Worm (Caenorhabditis elegans) whole organism, L3 larva: ENCODE results near the gene srxa-7.

Experiments
- aly-2 ChIP-seq: fragments of 150-350 bp; optimal IDR thresholded peaks from 2 replicates; lab custom pipeline; 2014; ENCODE audit warnings: missing biosample characterization, missing genetic modification characterization
- ceh-28 ChIP-seq: fragments of 150-350 bp; optimal IDR thresholded peaks from 2 replicates; lab custom pipeline; 2014; ENCODE audit warnings: missing biosample characterization, missing genetic modification reagents, missing genetic modification characterization
- ceh-82 ChIP-seq: fragments of 150-350 bp; optimal IDR thresholded peaks from 2 replicates; lab custom pipeline; 2014; ENCODE audit warnings: missing biosample characterization, missing genetic modification characterization
- ceh-9 ChIP-seq: sonication (generic microtip); optimal IDR thresholded peaks from 2 replicates; lab custom pipeline; 2018; ENCODE audit warnings: missing biosample characterization, missing genetic modification characterization
- daf-12 ChIP-seq: fragments of 150-350 bp; optimal IDR thresholded peaks from 2 replicates; lab custom pipeline; 2014; ENCODE audit warnings: missing biosample characterization, missing genetic modification reagents, missing genetic modification characterization
- egl-5 ChIP-seq: fragments of 150-350 bp; optimal IDR thresholded peaks from 2 replicates; lab custom pipeline; 2017; ENCODE audit warnings: missing biosample characterization, missing genetic modification reagents, missing genetic modification characterization, inconsistent platforms
- elt-1 ChIP-seq: fragments of 150-350 bp; optimal IDR thresholded peaks from 2 replicates; lab custom pipeline; 2014; ENCODE audit warnings: missing biosample characterization, missing genetic modification characterization
- elt-2 ChIP-seq: sonication (generic microtip); optimal IDR thresholded peaks from 2 replicates; lab custom pipeline; 2016; ENCODE audit warnings: missing genetic modification reagents, mild to moderate bottlenecking, missing genetic modification characterization, missing compliant biosample characterization
- fkh-10 ChIP-seq: sonication (generic microtip); optimal IDR thresholded peaks from 2 replicates; lab custom pipeline; 2017; ENCODE audit warnings: missing biosample characterization, missing genetic modification reagents, missing genetic modification characterization
- fkh-2 ChIP-seq: fragments of 150-350 bp; optimal IDR thresholded peaks from 2 replicates; lab custom pipeline; 2014; ENCODE audit warnings: missing biosample characterization, missing genetic modification reagents, missing genetic modification characterization
- fos-1 ChIP-seq: fragments of 150-350 bp; optimal IDR thresholded peaks from 2 replicates; lab custom pipeline; 2014; ENCODE audit warnings: missing biosample characterization, missing genetic modification characterization
- hmg-11 ChIP-seq: sonication (generic microtip); optimal IDR thresholded peaks from 2 replicates; lab custom pipeline; 2016; ENCODE audit warnings: missing genetic modification characterization, missing compliant biosample characterization
- lin-15B ChIP-seq: fragments of 150-350 bp; optimal IDR thresholded peaks from 2 replicates; lab custom pipeline; 2014; ENCODE audit warnings: missing biosample characterization, missing genetic modification characterization
- lin-39 ChIP-seq: fragments of 150-350 bp; optimal IDR thresholded peaks from 2 replicates; lab custom pipeline; 2018; ENCODE audit warnings: missing biosample characterization, missing genetic modification reagents, missing genetic modification characterization
- lsy-12 ChIP-seq: sonication (generic microtip); optimal IDR thresholded peaks from 2 replicates; lab custom pipeline; 2016; ENCODE audit warnings: mild to moderate bottlenecking, missing genetic modification characterization, missing compliant biosample characterization
- mdl-1 ChIP-seq: fragments of 150-350 bp; optimal IDR thresholded peaks from 2 replicates; lab custom pipeline; 2014; ENCODE audit warnings: missing biosample characterization, missing genetic modification characterization
- mml-1 ChIP-seq: fragments of 150-350 bp; sonication (generic microtip); optimal IDR thresholded peaks from 3 replicates; lab custom pipeline; 2014; ENCODE audit warnings: missing biosample characterization, missing genetic modification characterization
- nfya-1 ChIP-seq: sonication (generic microtip); optimal IDR thresholded peaks from 2 replicates; lab custom pipeline; 2017; ENCODE audit warnings: missing genetic modification characterization, mild to moderate bottlenecking, missing compliant biosample characterization, antibody characterized with exemption, moderate library complexity; ENCODE audit not compliant: insufficient read depth
- nhr-237 ChIP-seq: fragments of 150-350 bp; optimal IDR thresholded peaks from 2 replicates; lab custom pipeline; 2014; ENCODE audit warnings: missing biosample characterization, missing genetic modification characterization
- nhr-25 ChIP-seq: sonication (generic microtip); optimal IDR thresholded peaks from 2 replicates; lab custom pipeline; 2017; ENCODE audit warnings: missing biosample characterization, missing genetic modification characterization
- nhr-67 ChIP-seq: fragments of 150-350 bp; optimal IDR thresholded peaks from 2 replicates; lab custom pipeline; 2014; ENCODE audit warnings: missing biosample characterization, missing genetic modification characterization
- nhr-76 ChIP-seq: fragments of 150-350 bp; sonication (generic microtip); optimal IDR thresholded peaks from 5 replicates; lab custom pipeline; 2014; ENCODE audit warnings: missing biosample characterization, missing genetic modification characterization
- nhr-77 ChIP-seq: fragments of 150-350 bp; optimal IDR thresholded peaks from 2 replicates; lab custom pipeline; 2014; ENCODE audit warnings: missing biosample characterization, missing genetic modification characterization
- pqm-1 ChIP-seq: fragments of 150-350 bp; optimal IDR thresholded peaks from 2 replicates; lab custom pipeline; 2017; ENCODE audit warnings: missing biosample characterization, missing genetic modification characterization, inconsistent platforms
- sea-2 ChIP-seq: fragments of 150-350 bp; sonication (generic microtip); optimal IDR thresholded peaks from 4 replicates; lab custom pipeline; 2014; ENCODE audit warnings: missing biosample characterization, missing genetic modification reagents, missing genetic modification characterization
- skn-1 ChIP-seq: fragments of 150-350 bp; optimal IDR thresholded peaks from 2 replicates; lab custom pipeline; 2014; ENCODE audit warnings: missing biosample characterization, missing genetic modification characterization
- tbx-2 ChIP-seq: sonication (generic microtip); optimal IDR thresholded peaks from 2 replicates; lab custom pipeline; 2016; ENCODE audit warnings: mild to moderate bottlenecking, missing genetic modification characterization, missing compliant biosample characterization
- unc-39 ChIP-seq: sonication (generic microtip); optimal IDR thresholded peaks from 4 replicates; lab custom pipeline; 2017; ENCODE audit warnings: missing biosample characterization, missing genetic modification characterization
- zag-1 ChIP-seq: fragments of 150-350 bp; optimal IDR thresholded peaks from 2 replicates; lab custom pipeline; 2014; ENCODE audit warnings: missing biosample characterization, missing genetic modification characterization
- ztf-11 ChIP-seq: fragments of 150-350 bp; optimal IDR thresholded peaks from 2 replicates; lab custom pipeline; 2014; ENCODE audit warnings: missing biosample characterization, missing genetic modification characterization
- ztf-4 ChIP-seq: fragments of 150-350 bp; optimal IDR thresholded peaks from 2 replicates; lab custom pipeline; 2014; ENCODE audit warnings: missing biosample characterization, missing genetic modification characterization

The srxa-7 gene

ce11 chrV:16317244-16317643 is 9.9 kb downstream of the srxa-7 start, which contains the start of gene srh-180:
Gene srh-180 (plus strand): TSS chrV:16317544.
- no peak for TF ChIP-seq fkh-10 (GFP tag; lab: Kevin White, UChicago)
- TF ChIP-seq nhr-76 (tag; lab: Kevin White, UChicago) = no peak
- TF ChIP-seq unc-39 = no peak
- no peak for TF ChIP-seq ceh-28 (tag; lab: Kevin White, UChicago)
- TF ChIP-seq ceh-9 (tag; lab: Kevin White, UChicago) = no peak
- no peak for TF ChIP-seq ztf-11 (tag; lab: Kevin White, UChicago)
- TF ChIP-seq nhr-77 (tag; lab: Kevin White, UChicago) = no peak
- TF ChIP-seq fkh-2 (tag; lab: Kevin White, UChicago) = no peak
- no peak for TF ChIP-seq elt-2 (tag; lab: Kevin White, UChicago)
- TF ChIP-seq elt-1 (tag; lab: Kevin White, UChicago) = no peak
- no peak for TF ChIP-seq aly-2 (tag; lab: Kevin White, UChicago)

- no peak for TF ChIP-seq elt-1 (tag; lab: Kevin White, UChicago)
- TF ChIP-seq lsy-12 (tag; lab: Kevin White, UChicago) = no peak
- TF ChIP-seq, all 47 proteins: peak for 0
Measured at ce11 chrV:16322155-16322554, 14.8 kb downstream of the srxa-7 start.

DNA sequence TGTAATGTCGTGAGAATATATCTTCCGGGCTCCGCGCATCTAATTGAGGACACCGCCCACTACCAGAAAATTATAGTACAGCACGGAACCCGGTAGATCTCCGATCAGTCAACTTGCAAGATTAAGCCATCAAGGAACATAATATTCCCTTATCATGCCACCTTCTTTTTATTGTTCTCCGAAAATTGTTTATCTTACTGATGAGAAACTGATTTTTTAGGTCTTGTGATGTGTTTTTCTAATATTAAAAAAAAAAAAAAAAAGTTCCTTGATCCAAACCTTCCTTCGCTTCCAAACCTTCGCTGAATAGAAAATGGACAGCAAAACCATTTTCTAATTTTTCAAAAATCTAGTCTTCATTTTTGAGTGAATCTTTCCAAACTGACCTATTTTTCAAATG is 21.5 kb downstream of the srxa-7 start, which contains the start of gene F57G8.7:
Gene F57G8.7, plus strand, starts transcription at position 301 of the 400 bp plus-strand sequence.
- TF ChIP-seq ztf-4 (tag; lab: Kevin White, UChicago) (no peak), skn-1 (tag; lab: Kevin White, UChicago) (no peak), sea-2 (GFP tag; lab: Kevin White, UChicago) (no peak), daf-12 (tag; lab: Kevin White, UChicago) (no peak), nhr-25 (tag; lab: Kevin White, UChicago) (no peak), nhr-237 (no peak), mdl-1 (tag; lab: Kevin White, UChicago) (no peak), tbx-2 (no peak)

- TF ChIP-seq mml-1 = no peak
- no peak for TF ChIP-seq zag-1 (tag; lab: Kevin White, UChicago)
- TF ChIP-seq daf-12 (tag; lab: Kevin White, UChicago) = no peak
- no peak for TF ChIP-seq pqm-1
- TF ChIP-seq elt-2 (tag; lab: Kevin White, UChicago) = no peak
- TF ChIP-seq ceh-82 (tag; lab: Kevin White, UChicago) = no peak
- TF ChIP-seq, all 47 proteins: peak for 0
Measured at ce11 chrV:16333412-16333811, 26.1 kb downstream of the srxa-7 start, which contains the start of gene srh-167. Gene srh-167 (plus strand): TSS chrV:16333712.

ce11 chrV:16336326-16336725 is 29.0 kb downstream of the srxa-7 start, which contains the start of gene srw-87:
Gene srw-87 (plus strand): TSS chrV:16336626.
- TF ChIP-seq mdl-1 (tag; lab: Kevin White, UChicago) (no peak), egl-5 (tag; lab: Kevin White, UChicago) (no peak), fos-1 (tag; lab: Kevin White, UChicago) (no peak), nhr-67 (no peak), lin-15B (tag; lab: Kevin White, UChicago) (no peak), hmg-11 (tag; lab: Kevin White, UChicago) (no peak), lin-39 (no peak), nhr-77 (tag; lab: Kevin White, UChicago) (no peak), ztf-4 (tag; lab: Kevin White, UChicago) (no peak)

DNA sequence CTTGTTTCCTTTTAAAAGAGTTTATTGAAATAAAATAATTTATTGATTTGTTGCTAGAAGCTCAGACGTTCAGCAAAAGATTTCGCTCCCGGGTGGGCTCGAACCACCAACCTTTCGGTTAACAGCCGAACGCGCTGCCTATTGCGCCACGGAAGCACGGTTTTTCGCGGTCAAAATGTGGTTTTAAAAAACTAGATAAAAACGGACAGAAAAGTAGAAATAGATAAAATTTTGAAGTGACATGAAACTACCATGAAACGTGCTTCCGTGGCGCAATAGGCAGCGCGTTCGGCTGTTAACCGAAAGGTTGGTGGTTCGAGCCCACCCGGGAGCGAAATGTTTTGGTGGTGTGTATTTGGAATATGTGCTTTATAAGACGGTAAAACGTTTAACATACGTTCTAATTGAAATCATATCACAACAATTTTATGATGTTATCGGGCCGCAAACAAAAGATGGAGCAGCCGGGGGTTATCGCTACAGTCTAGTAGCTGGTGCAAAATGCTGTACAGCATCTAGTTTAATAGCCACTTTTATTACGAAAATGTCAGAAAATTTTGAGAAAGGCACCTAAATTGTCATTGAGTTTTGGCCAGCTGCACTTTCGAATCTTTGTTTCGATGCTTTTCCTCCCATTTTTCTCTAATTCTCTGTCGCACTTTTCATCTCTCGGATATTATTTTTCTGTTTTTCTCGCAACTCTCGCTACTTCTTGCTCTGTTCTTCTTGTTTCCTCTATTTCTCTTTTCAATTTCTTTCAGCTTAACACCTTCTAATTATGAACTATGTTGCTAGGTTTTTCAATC is 31.1 kb downstream of the srxa-7 start, which contains the start of gene slc-9B.2:
Gene slc-9B.2, plus strand, starts transcription at position 756 of the 806 bp plus-strand sequence.
- peak; percentile 18 for TF ChIP-seq nfya-1 (tag; lab: Kevin White, UChicago)
- TF ChIP-seq elt-2 (tag; lab: Kevin White, UChicago) = peak; percentile 66
